Fruit fly (Drosophila melanogaster) whole organism, wandering third instar larva: ENCODE results near the gene Ccn.
A peak's percentile ranks its signal among the peaks of the same experiment; 100 is the strongest.

ENCODE experiments used
- Abd-B ChIP-seq: fragments of >200 bp; optimal IDR thresholded peaks from 2 replicates; lab custom pipeline; 2017; ENCODE audit warnings: missing biosample characterization, missing genetic modification characterization
- CG32264 ChIP-seq: fragments of 200-800 bp; sonication (Bioruptor generic); optimal IDR thresholded peaks from 2 replicates; lab custom pipeline; 2016; ENCODE audit warnings: missing biosample characterization, missing genetic modification characterization
- CG9705 ChIP-seq: fragments of 200-800 bp; sonication (Bioruptor generic); optimal IDR thresholded peaks from 2 replicates; lab custom pipeline; 2018; ENCODE audit warnings: missing biosample characterization, mild to moderate bottlenecking, missing genetic modification characterization
- CrebA ChIP-seq: fragments of 200-800 bp; sonication (Bioruptor generic); optimal IDR thresholded peaks from 2 replicates; lab custom pipeline; 2016; ENCODE audit warnings: missing biosample characterization, mild to moderate bottlenecking, missing genetic modification characterization, borderline replicate concordance
- Dfd ChIP-seq: fragments of >200 bp; optimal IDR thresholded peaks from 2 replicates; lab custom pipeline; 2017; ENCODE audit warnings: missing biosample characterization, missing genetic modification characterization
- Dif ChIP-seq: fragments of 200-275, 200-300 bp; sonication (Bioruptor generic); optimal IDR thresholded peaks from 2 replicates; lab custom pipeline; 2018; ENCODE audit warnings: missing biosample characterization, missing genetic modification characterization; ENCODE audit not compliant: partially characterized antibody
- GATAd ChIP-seq: sonication (Bioruptor generic); optimal IDR thresholded peaks from 2 replicates; lab custom pipeline; 2016; ENCODE audit warnings: missing biosample characterization, missing genetic modification characterization
- HLH106 ChIP-seq: fragments of 200-800 bp; optimal IDR thresholded peaks from 3 replicates; lab custom pipeline; 2019; ENCODE audit warnings: missing biosample characterization, mild to moderate bottlenecking, missing genetic modification characterization, moderate library complexity
- Hnf4 ChIP-seq: fragments of 200-800 bp; sonication (Bioruptor generic); optimal IDR thresholded peaks from 2 replicates; lab custom pipeline; 2016; ENCODE audit warnings: missing biosample characterization, mild to moderate bottlenecking, missing genetic modification characterization
- Hr78 ChIP-seq: fragments of >200 bp; optimal IDR thresholded peaks from 2 replicates; lab custom pipeline; 2017; ENCODE audit warnings: missing biosample characterization, missing genetic modification characterization
- Hr83 ChIP-seq: fragments of 200-300 bp; sonication (Bioruptor generic); optimal IDR thresholded peaks from 2 replicates; lab custom pipeline; 2016; ENCODE audit warnings: missing biosample characterization, mild to moderate bottlenecking, missing genetic modification characterization, moderate library complexity; ENCODE audit not compliant: poor library complexity, severe bottlenecking
- Jra ChIP-seq: sonication (Bioruptor generic); optimal IDR thresholded peaks from 2 replicates; lab custom pipeline; 2016; ENCODE audit warnings: missing biosample characterization, missing genetic modification characterization
- Mio ChIP-seq: sonication (Bioruptor generic); optimal IDR thresholded peaks from 2 replicates; lab custom pipeline; 2016; ENCODE audit warnings: missing biosample characterization, missing genetic modification characterization
- Myc ChIP-seq: fragments of >200 bp; optimal IDR thresholded peaks from 2 replicates; lab custom pipeline; 2017
- N ChIP-seq: fragments of >200 bp; optimal IDR thresholded peaks from 2 replicates; lab custom pipeline; 2018; ENCODE audit warnings: missing biosample characterization, missing external identifiers, missing genetic modification characterization
- OdsH ChIP-seq: fragments of 200-800 bp; sonication (Bioruptor generic); optimal IDR thresholded peaks from 2 replicates; lab custom pipeline; 2016; ENCODE audit warnings: missing biosample characterization, mild to moderate bottlenecking, missing genetic modification characterization
- Rel ChIP-seq, 2 experiments: fragments of 200-800 bp; sonication (Bioruptor generic) in 1 of 2; optimal IDR thresholded peaks; 2 replicates in 1 of 2; 3 replicates in 1 of 2; lab custom pipeline; 2016 to 2019; ENCODE audit warnings: mild to moderate bottlenecking in 2 of 2, missing biosample characterization in 2 of 2, missing genetic modification characterization in 2 of 2, moderate library complexity in 1 of 2
- Sp1 ChIP-seq: fragments of 200-800 bp; sonication (Bioruptor generic); optimal IDR thresholded peaks from 3 replicates; lab custom pipeline; 2019; ENCODE audit warnings: missing biosample characterization, mild to moderate bottlenecking, missing genetic modification characterization, moderate library complexity
- Vsx2 ChIP-seq: fragments of 200-300, 225-300 bp; sonication (Bioruptor generic); optimal IDR thresholded peaks from 2 replicates; lab custom pipeline; 2018; ENCODE audit warnings: missing biosample characterization, missing genetic modification characterization; ENCODE audit not compliant: partially characterized antibody
- br ChIP-seq: fragments of 200-800 bp; sonication (Bioruptor generic); optimal IDR thresholded peaks from 2 replicates; lab custom pipeline; 2016; ENCODE audit warnings: missing biosample characterization, missing genetic modification characterization
- brk ChIP-seq: fragments of 200-800 bp; sonication (Bioruptor generic); optimal IDR thresholded peaks from 2 replicates; lab custom pipeline; 2016; ENCODE audit warnings: missing biosample characterization, mild to moderate bottlenecking, missing genetic modification characterization
- dl ChIP-seq, 2 experiments: fragments of 175-275, 200-275 bp in 1 of 2; fragments of 200-275 bp in 1 of 2; sonication (Bioruptor generic); optimal IDR thresholded peaks; lab custom pipeline; 2018; ENCODE audit warnings: mild to moderate bottlenecking in 2 of 2, missing biosample characterization in 2 of 2, missing genetic modification characterization in 2 of 2, moderate library complexity in 2 of 2; ENCODE audit not compliant: partially characterized antibody in 2 of 2, insufficient read depth in 1 of 2
- dmrt93B ChIP-seq: fragments of 200-800 bp; sonication (Bioruptor generic); optimal IDR thresholded peaks from 2 replicates; lab custom pipeline; 2018; ENCODE audit warnings: missing biosample characterization, mild to moderate bottlenecking, missing genetic modification characterization
- dsf ChIP-seq: sonication (Bioruptor generic); optimal IDR thresholded peaks from 2 replicates; lab custom pipeline; 2016; ENCODE audit warnings: missing biosample characterization, missing genetic modification characterization, borderline replicate concordance
- ey ChIP-seq: fragments of 200-800 bp; sonication (Bioruptor generic); optimal IDR thresholded peaks from 2 replicates; lab custom pipeline; 2016; ENCODE audit warnings: missing biosample characterization, missing genetic modification characterization
- foxo ChIP-seq, 2 experiments: fragments of 200-800 bp; sonication (Bioruptor generic); optimal IDR thresholded peaks; 2 replicates in 1 of 2; 3 replicates in 1 of 2; lab custom pipeline; 2016 to 2017; ENCODE audit warnings: missing biosample characterization in 2 of 2, missing genetic modification characterization in 2 of 2
- fru ChIP-seq: fragments of 200-800 bp; sonication (Bioruptor generic); optimal IDR thresholded peaks from 3 replicates; lab custom pipeline; 2016; ENCODE audit warnings: missing biosample characterization, mild to moderate bottlenecking, missing genetic modification characterization
- h ChIP-seq: fragments of 200-800 bp; sonication (Bioruptor generic); optimal IDR thresholded peaks from 3 replicates; lab custom pipeline; 2016; ENCODE audit warnings: missing biosample characterization, mild to moderate bottlenecking, missing genetic modification characterization
- jim ChIP-seq: fragments of 175-275, 200-325 bp; sonication (Bioruptor generic); optimal IDR thresholded peaks from 2 replicates; lab custom pipeline; 2016; ENCODE audit warnings: missing biosample characterization, mild to moderate bottlenecking, missing genetic modification characterization
- lola ChIP-seq: fragments of >200 bp; optimal IDR thresholded peaks from 2 replicates; lab custom pipeline; 2017; ENCODE audit warnings: missing biosample characterization, missing genetic modification characterization
- pan ChIP-seq: fragments of >200 bp; optimal IDR thresholded peaks from 2 replicates; lab custom pipeline; 2017
- psq ChIP-seq: fragments of 200-800 bp; sonication (Bioruptor generic); optimal IDR thresholded peaks from 3 replicates; lab custom pipeline; 2017; ENCODE audit warnings: missing biosample characterization, mild to moderate bottlenecking, missing genetic modification characterization, moderate library complexity
- rgr ChIP-seq: fragments of 200-800 bp; sonication (Bioruptor generic); optimal IDR thresholded peaks from 3 replicates; lab custom pipeline; 2016; ENCODE audit warnings: missing biosample characterization, mild to moderate bottlenecking, missing genetic modification characterization
- sage ChIP-seq: fragments of 200-800 bp; sonication (Bioruptor generic); optimal IDR thresholded peaks from 2 replicates; lab custom pipeline; 2016; ENCODE audit warnings: missing biosample characterization, mild to moderate bottlenecking, missing genetic modification characterization
- sv ChIP-seq: fragments of 200-800 bp; sonication (Bioruptor generic); optimal IDR thresholded peaks from 3 replicates; lab custom pipeline; 2016; ENCODE audit warnings: missing biosample characterization, missing genetic modification characterization
- tai ChIP-seq: sonication (Bioruptor generic); optimal IDR thresholded peaks from 2 replicates; lab custom pipeline; 2016; ENCODE audit warnings: missing biosample characterization, missing genetic modification characterization
- usp ChIP-seq: fragments of >200 bp; optimal IDR thresholded peaks from 2 replicates; lab custom pipeline; 2017; ENCODE audit warnings: missing biosample characterization, missing genetic modification characterization
- woc ChIP-seq: sonication (Bioruptor generic); optimal IDR thresholded peaks from 2 replicates; lab custom pipeline; 2016; ENCODE audit warnings: missing biosample characterization, mild to moderate bottlenecking, missing genetic modification characterization

The Ccn gene

dm6 chr3L:17655837-17656308 lies 33.9 kb upstream of the Ccn start:
- peak in 1 of 2 experiments; percentile 19 for TF ChIP-seq foxo (GFP tag; optimal IDR thresholded peaks at IDR 0.05; lab: Kevin White, UChicago)
- TF ChIP-seq Sp1 (GFP tag; lab: Kevin White, UChicago) = peak; percentile 58
- TF ChIP-seq Hnf4 (GFP tag; lab: Kevin White, UChicago) = no peak
- peak; percentile 5 for TF ChIP-seq dsf (GFP tag; lab: Kevin White, UChicago)
- peak; percentile 50 for TF ChIP-seq OdsH (GFP tag; lab: Kevin White, UChicago)
- TF ChIP-seq h (GFP tag; lab: Kevin White, UChicago) = peak; percentile 59
- peak; percentile 62 for TF ChIP-seq fru (GFP tag; lab: Kevin White, UChicago)
- peak; percentile 12 for TF ChIP-seq psq (GFP tag; lab: Kevin White, UChicago)
- TF ChIP-seq Rel (GFP tag; optimal IDR thresholded peaks at IDR 0.05; lab: Kevin White, UChicago) = no peak
- TF ChIP-seq Rel (tag; optimal IDR thresholded peaks at IDR 0.05; lab: Kevin White, UChicago) = peak; percentile 70
- TF ChIP-seq GATAd (GFP tag; lab: Kevin White, UChicago) = no peak
- peak; percentile 71 for TF ChIP-seq rgr (GFP tag; lab: Kevin White, UChicago)
- TF ChIP-seq usp (GFP tag; lab: Kevin White, UChicago) = no peak
- TF ChIP-seq brk (GFP tag; lab: Kevin White, UChicago) = no peak
- TF ChIP-seq Myc (lab: Kevin White, UChicago) = peak; percentile 36
- TF ChIP-seq HLH106 (tag; lab: Kevin White, UChicago) = peak; percentile 23
- TF ChIP-seq br (GFP tag; lab: Kevin White, UChicago) = peak; percentile 20
- peak; percentile 86 for TF ChIP-seq Hr83

- TF ChIP-seq foxo (GFP tag; optimal IDR thresholded peaks at IDR 0.05; lab: Kevin White, UChicago) = no peak
- no peak for TF ChIP-seq dl (GFP tag; optimal IDR thresholded peaks at IDR 0.05; lab: Kevin White, UChicago; ENCODE audit: insufficient read depth in 1 of 2, partially characterized antibody in 2 of 2)
- no peak for TF ChIP-seq Mio
- no peak for TF ChIP-seq jim
- no peak for TF ChIP-seq Hr78 (GFP tag; lab: Kevin White, UChicago)
- no peak for TF ChIP-seq Rel (GFP tag; optimal IDR thresholded peaks at IDR 0.05; lab: Kevin White, UChicago)
- no peak for TF ChIP-seq Rel (tag; optimal IDR thresholded peaks at IDR 0.05; lab: Kevin White, UChicago)
- no peak for TF ChIP-seq HLH106 (tag; lab: Kevin White, UChicago)
- TF ChIP-seq Dif (GFP tag; lab: Kevin White, UChicago) = no peak
- no peak for TF ChIP-seq rgr (GFP tag; lab: Kevin White, UChicago)
- no peak for TF ChIP-seq Hnf4 (GFP tag; lab: Kevin White, UChicago)
- TF ChIP-seq fru (GFP tag; lab: Kevin White, UChicago) = no peak
- TF ChIP-seq brk (GFP tag; lab: Kevin White, UChicago) = no peak
- no peak for TF ChIP-seq h (GFP tag; lab: Kevin White, UChicago)
- TF ChIP-seq sage (GFP tag; lab: Kevin White, UChicago) = no peak
- no peak for TF ChIP-seq sv
Measured at dm6 chr3L:17656716-17657395, 33.0 kb upstream of the Ccn start.

- TF ChIP-seq Dfd (GFP tag; lab: Kevin White, UChicago) (no peak), Abd-B (GFP tag; lab: Kevin White, UChicago) (no peak), CrebA (no peak), OdsH (GFP tag; lab: Kevin White, UChicago) (peak; percentile 22), Hr83 (no peak), Myc (lab: Kevin White, UChicago) (no peak), tai (GFP tag; lab: Kevin White, UChicago) (no peak), fru (GFP tag; lab: Kevin White, UChicago) (peak; percentile 45), sv (no peak), CG9705 (GFP tag; lab: Kevin White, UChicago) (no peak), Hnf4 (GFP tag; lab: Kevin White, UChicago) (no peak), h (GFP tag; lab: Kevin White, UChicago) (peak; percentile 39), woc (GFP tag; lab: Kevin White, UChicago) (peak; percentile 24), Vsx2 (GFP tag; lab: Kevin White, UChicago) (no peak), usp (GFP tag; lab: Kevin White, UChicago) (no peak), brk (GFP tag; lab: Kevin White, UChicago) (peak; percentile 1), dmrt93B (GFP tag; lab: Kevin White, UChicago) (no peak), lola (GFP tag; lab: Kevin White, UChicago) (no peak), pan (lab: Kevin White, UChicago) (no peak), Hr78 (GFP tag; lab: Kevin White, UChicago) (no peak), GATAd (GFP tag; lab: Kevin White, UChicago) (no peak), br (GFP tag; lab: Kevin White, UChicago) (peak; percentile 34), N (GFP tag; lab: Kevin White, UChicago) (no peak), dl (GFP tag; optimal IDR thresholded peaks at IDR 0.05; lab: Kevin White, UChicago; ENCODE audit: insufficient read depth in 1 of 2, partially characterized antibody in 2 of 2) (no peak), ey (peak; percentile 51), CG32264 (GFP tag; lab: Kevin White, UChicago) (no peak), Rel (GFP tag; optimal IDR thresholded peaks at IDR 0.05; lab: Kevin White, UChicago) (no peak), Rel (tag; optimal IDR thresholded peaks at IDR 0.05; lab: Kevin White, UChicago) (peak; percentile 31), psq (GFP tag; lab: Kevin White, UChicago) (no peak), HLH106 (tag; lab: Kevin White, UChicago) (peak; percentile 52), rgr (GFP tag; lab: Kevin White, UChicago) (peak; percentile 42), Jra (peak; percentile 11), Dif (GFP tag; lab: Kevin White, UChicago) (no peak), foxo (GFP tag; optimal IDR thresholded peaks at IDR 0.05; lab: Kevin White, UChicago) (peak in 1 of 2 experiments; percentile 34), sage (GFP tag; lab: Kevin White, UChicago) (no peak)
Measured at dm6 chr3L:17657728-17658379, 32.0 kb upstream of the Ccn start.
